Worm (Caenorhabditis elegans) whole organism, midembryonic: ENCODE data around the gene daf-42.

Experiments
- cog-1 ChIP-seq: sonication (generic microtip); optimal IDR thresholded peaks from 2 replicates; lab custom pipeline; 2016; ENCODE audit warnings: missing genetic modification characterization, missing compliant biosample characterization
- klf-2 ChIP-seq: fragments of 200-800 bp; sonication (Bioruptor generic); conservative IDR thresholded peaks from 2 replicates; pipeline ENCODE4 v1.3.6; 2022; ENCODE audit warnings: missing genetic modification reagents, missing genetic modification characterization, missing compliant biosample characterization
- med-1 ChIP-seq: sonication (generic microtip); optimal IDR thresholded peaks from 2 replicates; lab custom pipeline; 2017; ENCODE audit warnings: missing genetic modification characterization, mild to moderate bottlenecking, missing compliant biosample characterization, antibody characterized with exemption, missing genetic modification reagents; ENCODE audit not compliant: insufficient read depth
- tab-1 ChIP-seq: fragments of 200-800 bp; sonication (Bioruptor generic); IDR thresholded peaks from 2 replicates; pipeline ENCODE4 v1.3.6; 2022; ENCODE audit warnings: missing genetic modification characterization, missing compliant biosample characterization
- ztf-23 ChIP-seq: fragments of 200-800 bp; sonication (Bioruptor generic); IDR thresholded peaks from 2 replicates; pipeline ENCODE4 v1.3.6; 2022; ENCODE audit warnings: missing genetic modification reagents, missing genetic modification characterization, missing compliant biosample characterization
- ztf-29 ChIP-seq: fragments of 200-800 bp; sonication (Bioruptor generic); IDR thresholded peaks from 2 replicates; pipeline ENCODE4 v1.3.6; 2022; ENCODE audit warnings: missing genetic modification reagents, missing genetic modification characterization, missing compliant biosample characterization

DNA sequence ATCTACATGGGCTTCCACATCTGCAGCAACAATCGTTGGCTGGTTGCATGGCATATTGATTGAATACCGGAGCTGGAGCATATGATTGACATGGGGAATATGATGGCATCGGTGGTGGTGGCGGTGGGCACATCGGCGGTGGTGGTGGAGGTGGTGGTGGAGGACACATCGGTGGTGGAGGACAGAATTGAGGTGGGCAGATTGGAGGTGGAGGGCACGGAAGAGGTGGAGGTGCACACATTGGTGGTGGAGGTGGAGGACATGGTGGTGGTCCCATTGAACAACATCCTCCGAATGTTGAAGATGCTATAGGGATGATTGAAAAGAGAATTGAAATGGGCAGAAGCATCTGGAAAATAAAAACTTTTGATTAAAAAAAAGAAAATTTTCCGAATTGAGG lies 36.2 kb downstream of the daf-42 start, which contains the start of gene grl-4:
- TF ChIP-seq ztf-29 (GFP tag; lab: Robert Waterston, UW) (no peak), med-1 (no peak), cog-1 (tag; lab: Kevin White, UChicago) (no peak), ztf-23 (no peak), klf-2 (GFP tag; lab: Robert Waterston, UW) (no peak), tab-1 (GFP tag; lab: Robert Waterston, UW) (no peak)
